Worm (Caenorhabditis elegans): ENCODE results near the gene gldi-5.

DNA sequence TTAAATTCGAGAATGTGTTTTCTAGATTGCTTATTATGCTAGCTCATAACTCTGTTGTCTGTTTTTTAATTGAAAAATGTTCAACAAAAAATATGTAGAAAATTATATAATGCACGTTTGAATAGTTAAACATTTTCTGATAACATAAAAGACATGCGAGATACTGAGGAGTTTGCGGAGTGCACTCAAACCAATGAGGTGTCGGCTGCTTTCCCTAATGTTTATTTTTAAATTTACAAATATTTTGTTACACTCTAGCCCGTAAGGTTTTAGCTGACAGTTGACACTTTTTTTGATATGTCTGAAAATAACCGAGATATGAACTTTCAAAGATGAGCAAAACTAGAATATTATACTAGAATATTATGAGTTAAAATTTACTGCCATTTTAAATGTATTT is 38.3 kb upstream of the gldi-5 start:
- TF ChIP-seq fax-1 (tag; optimal IDR thresholded peaks at IDR 0.05) (no peak), syd-9 (tag; optimal IDR thresholded peaks at IDR 0.05) (no peak), ceh-19 (GFP tag; optimal IDR thresholded peaks at IDR 0.05) (no peak), ama-1 (optimal IDR thresholded peaks at IDR 0.05) (no peak), lin-11 (tag; optimal IDR thresholded peaks at IDR 0.05) (no peak), npax-4 (tag; optimal IDR thresholded peaks at IDR 0.05) (no peak), ceh-9 (tag; optimal IDR thresholded peaks at IDR 0.05) (no peak), ceh-30 (tag; optimal IDR thresholded peaks at IDR 0.05) (no peak), pat-9 (tag; optimal IDR thresholded peaks at IDR 0.05) (no peak)
